Worm (Caenorhabditis elegans) whole organism, L1 larva: ENCODE measurements around the gene Y45G5AM.3.

ENCODE experiments used
- ama-1 ChIP-seq: fragments of 150-350 bp; optimal IDR thresholded peaks from 2 replicates; lab custom pipeline; 2014
- blmp-1 ChIP-seq: fragments of 150-350 bp; optimal IDR thresholded peaks from 2 replicates; lab custom pipeline; 2014; ENCODE audit warnings: missing biosample characterization, missing genetic modification characterization
- ces-1 ChIP-seq: fragments of 150-350 bp; optimal IDR thresholded peaks from 2 replicates; lab custom pipeline; 2014; ENCODE audit warnings: missing biosample characterization, missing genetic modification reagents, missing genetic modification characterization
- fkh-10 ChIP-seq: sonication (generic microtip); optimal IDR thresholded peaks from 2 replicates; lab custom pipeline; 2017; ENCODE audit warnings: missing biosample characterization, missing genetic modification reagents, missing genetic modification characterization
- fkh-8 ChIP-seq: sonication (generic microtip); optimal IDR thresholded peaks from 2 replicates; lab custom pipeline; 2016; ENCODE audit warnings: mild to moderate bottlenecking, missing genetic modification characterization, missing compliant biosample characterization
- lsy-2 ChIP-seq, 2 experiments: fragments of 150-350 bp; optimal IDR thresholded peaks; 2 replicates each; lab custom pipeline; 2014; ENCODE audit warnings: missing biosample characterization in 2 of 2, missing genetic modification characterization in 2 of 2
- nhr-90 ChIP-seq: sonication (generic microtip); optimal IDR thresholded peaks from 2 replicates; lab custom pipeline; 2016; ENCODE audit warnings: mild to moderate bottlenecking, missing genetic modification characterization, missing compliant biosample characterization; ENCODE audit not compliant: poor library complexity
- skn-1 ChIP-seq: fragments of 150-350 bp; optimal IDR thresholded peaks from 2 replicates; lab custom pipeline; 2014; ENCODE audit warnings: missing biosample characterization, missing genetic modification characterization
- snpc-4 ChIP-seq: fragments of 150-350 bp; optimal IDR thresholded peaks from 2 replicates; lab custom pipeline; 2014; ENCODE audit warnings: missing biosample characterization, missing genetic modification characterization
- unc-130 ChIP-seq: fragments of 150-350 bp; optimal IDR thresholded peaks from 2 replicates; lab custom pipeline; 2017; ENCODE audit warnings: missing biosample characterization, missing genetic modification characterization, inconsistent platforms
- unc-86 ChIP-seq: sonication (generic microtip); optimal IDR thresholded peaks from 2 replicates; lab custom pipeline; 2016; ENCODE audit warnings: missing genetic modification characterization, missing compliant biosample characterization
- ztf-4 ChIP-seq: fragments of 150-350 bp; optimal IDR thresholded peaks from 2 replicates; lab custom pipeline; 2014; ENCODE audit warnings: missing biosample characterization, missing genetic modification characterization

DNA sequence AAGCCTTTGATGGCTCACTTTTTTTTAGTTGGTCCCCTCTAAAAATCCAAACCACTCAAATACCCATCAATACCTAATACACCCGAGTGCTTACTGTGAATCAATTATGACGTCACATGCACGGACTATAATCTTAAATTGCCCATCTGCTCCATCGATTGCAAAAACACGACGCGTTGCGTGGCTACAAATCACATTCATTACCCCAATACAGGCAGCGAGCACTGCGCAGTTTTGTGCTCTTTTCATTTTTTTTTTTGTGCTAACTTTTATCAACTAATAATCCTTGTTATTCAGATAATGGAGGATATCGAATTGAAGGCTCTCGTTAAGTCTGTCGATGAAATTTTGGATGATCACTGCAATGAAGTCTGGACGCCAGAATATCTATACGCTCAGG lies 4.3 kb upstream of the Y45G5AM.3 start, which contains the start of gene Y45G5AM.5:
- TF ChIP-seq unc-130 (tag; lab: Kevin White, UChicago) (no peak), ces-1 (no peak), ama-1 (lab: Kevin White, UChicago) (no peak), blmp-1 (tag; lab: Kevin White, UChicago) (no peak), skn-1 (no peak), unc-86 (no peak), lsy-2 (tag; optimal IDR thresholded peaks at IDR 0.05; lab: Kevin White, UChicago) (no peak), ztf-4 (no peak), fkh-10 (GFP tag; lab: Kevin White, UChicago) (no peak), snpc-4 (tag; lab: Kevin White, UChicago) (no peak), nhr-90 (tag; lab: Kevin White, UChicago) (no peak), fkh-8 (tag; lab: Kevin White, UChicago) (no peak)
